Fruit fly (Drosophila melanogaster): ENCODE results near the gene sog.

Gene sog

dm6 chrX:15618953-15619630, 14.1 kb downstream of the sog start (continued):
- TF ChIP-seq jigr1 (GFP tag; IDR thresholded peaks at IDR 0.05) (peak; percentile 69; the same call in 2 of the 3 replicates), rib (GFP tag; IDR thresholded peaks at IDR 0.05) (no peak), Hsf (GFP tag; optimal IDR thresholded peaks at IDR 0.05) (peak; percentile 62), CG14860 (GFP tag; IDR thresholded peaks at IDR 0.05; ENCODE audit: partially characterized antibody) (no peak), cwo (GFP tag; optimal IDR thresholded peaks at IDR 0.05) (peak; percentile 62), aop (GFP tag; IDR thresholded peaks at IDR 0.05) (no peak), esg (GFP tag; conservative IDR thresholded peaks at IDR 0.05) (peak; percentile 71), CG14710 (tag; optimal IDR thresholded peaks at IDR 0.05) (peak; percentile 71), disco-r (GFP tag; optimal IDR thresholded peaks at IDR 0.05) (peak; percentile 25), GATAe (GFP tag; conservative IDR thresholded peaks at IDR 0.05) (peak; percentile 58; the same call in 1 of the 2 replicates), CG11398 (GFP tag; optimal IDR thresholded peaks at IDR 0.05) (peak; percentile 62), CG6175 (GFP tag; IDR thresholded peaks at IDR 0.05) (0 out of 3 replicates have a peak, but pooled peaks have one; percentile 8), cas (GFP tag; IDR thresholded peaks at IDR 0.05) (no peak), Dad (GFP tag; optimal IDR thresholded peaks at IDR 0.05) (peak; percentile 57), ato (GFP tag; IDR thresholded peaks at IDR 0.05; ENCODE audit: partially characterized antibody) (no peak), Doc2 (GFP tag; IDR thresholded peaks at IDR 0.05) (no peak), sna (GFP tag; IDR thresholded peaks at IDR 0.05; ENCODE audit: partially characterized antibody) (no peak), CG31365 (tag; optimal IDR thresholded peaks at IDR 0.05) (peak; percentile 52), CG9609 (GFP tag; optimal IDR thresholded peaks at IDR 0.05) (peak; percentile 80), CG10431 (GFP tag; optimal IDR thresholded peaks at IDR 0.05) (peak; percentile 39), Nf-YB (GFP tag; optimal IDR thresholded peaks at IDR 0.05) (peak; percentile 62), unc-4 (GFP tag; IDR thresholded peaks at IDR 0.05; ENCODE audit: partially characterized antibody) (no peak), Bgb (GFP tag; IDR thresholded peaks at IDR 0.05; ENCODE audit: partially characterized antibody) (no peak), CG12744 (GFP tag; optimal IDR thresholded peaks at IDR 0.05) (no peak), CG18599 (GFP tag; optimal IDR thresholded peaks at IDR 0.05) (peak; percentile 80), NC2α (GFP tag; optimal IDR thresholded peaks at IDR 0.05) (peak; percentile 61), CG1647 (GFP tag; optimal IDR thresholded peaks at IDR 0.05) (peak; percentile 66), dati (GFP tag; IDR thresholded peaks at IDR 0.05) (0 out of 2 replicates have a peak, but pooled peaks have one; percentile 20), CG1529 (GFP tag; optimal IDR thresholded peaks at IDR 0.05) (peak; percentile 79), nmo (GFP tag; optimal IDR thresholded peaks at IDR 0.05) (peak; percentile 88), HLH3B (GFP tag; IDR thresholded peaks at IDR 0.05) (peak; percentile 80), CG10565 (GFP tag; optimal IDR thresholded peaks at IDR 0.05) (no peak), run (tag; optimal IDR thresholded peaks at IDR 0.05) (peak; percentile 60), Lhr (GFP tag; optimal IDR thresholded peaks at IDR 0.05) (peak; percentile 39), gcm2 (GFP tag; optimal IDR thresholded peaks at IDR 0.05) (no peak), Ravus (GFP tag; IDR thresholded peaks at IDR 0.05) (0 out of 2 replicates have a peak, but pooled peaks have one; percentile 17), CG6791 (GFP tag; IDR thresholded peaks at IDR 0.05; ENCODE audit: partially characterized antibody) (no peak), CG34376 (GFP tag; optimal IDR thresholded peaks at IDR 0.05) (no peak), Antp (GFP tag; optimal IDR thresholded peaks at IDR 0.05) (peak; percentile 77), Drgx (GFP tag; IDR thresholded peaks at IDR 0.05) (peak; percentile 57; the same call in 1 of the 2 replicates), unpg (GFP tag; optimal IDR thresholded peaks at IDR 0.05) (peak; percentile 86), NC2β (GFP tag; optimal IDR thresholded peaks at IDR 0.05) (peak; percentile 33), inv (GFP tag; IDR thresholded peaks at IDR 0.05; ENCODE audit: partially characterized antibody) (no peak), PHDP (tag; optimal IDR thresholded peaks at IDR 0.05) (peak; percentile 69), CG3163 (GFP tag; optimal IDR thresholded peaks at IDR 0.05) (peak; percentile 37), Ptx1 (GFP tag; IDR thresholded peaks at IDR 0.05) (peak; percentile 85), CG8924 (tag; optimal IDR thresholded peaks at IDR 0.05) (peak; percentile 79), D19B (GFP tag; optimal IDR thresholded peaks at IDR 0.05) (peak; percentile 41), CG17612 (GFP tag; IDR thresholded peaks at IDR 0.05) (no peak; the same call in 1 of the 2 replicates)
